Worm (Caenorhabditis elegans) whole organism, L1 larva: ENCODE results near the gene F41H10.4.

ENCODE experiments used
- C16A3.4 ChIP-seq: fragments of 150-350 bp; optimal IDR thresholded peaks from 2 replicates; lab custom pipeline; 2014; ENCODE audit warnings: missing biosample characterization, missing genetic modification characterization
- elt-2 ChIP-seq: sonication (generic microtip); optimal IDR thresholded peaks from 2 replicates; lab custom pipeline; 2016; ENCODE audit warnings: missing genetic modification characterization, mild to moderate bottlenecking, inconsistent platforms, missing compliant biosample characterization, missing genetic modification reagents
- lir-3 ChIP-seq: sonication (generic microtip); optimal IDR thresholded peaks from 2 replicates; lab custom pipeline; 2016; ENCODE audit warnings: mild to moderate bottlenecking, missing genetic modification characterization, moderate library complexity, missing compliant biosample characterization; ENCODE audit not compliant: poor library complexity
- mab-9 ChIP-seq: fragments of 200-800 bp; sonication (Bioruptor generic); IDR thresholded peaks from 2 replicates; pipeline ENCODE4 v1.3.6; 2022; ENCODE audit warnings: missing genetic modification reagents, missing genetic modification characterization, missing compliant biosample characterization
- mdl-1 ChIP-seq, 2 experiments: fragments of 150-350 bp; optimal IDR thresholded peaks; 2 replicates each; lab custom pipeline; 2014 to 2017; ENCODE audit warnings: missing biosample characterization in 2 of 2, missing genetic modification characterization in 2 of 2, inconsistent platforms in 1 of 2
- mep-1 ChIP-seq: fragments of 150-350 bp; optimal IDR thresholded peaks from 2 replicates; lab custom pipeline; 2014; ENCODE audit warnings: missing biosample characterization, missing genetic modification characterization
- nhr-76 ChIP-seq: sonication (generic microtip); optimal IDR thresholded peaks from 2 replicates; lab custom pipeline; 2017; ENCODE audit warnings: missing biosample characterization, missing genetic modification characterization
- pax-3 ChIP-seq: fragments of 200-800 bp; sonication (Bioruptor generic); optimal IDR thresholded peaks from 2 replicates; lab custom pipeline; 2018; ENCODE audit warnings: mild to moderate bottlenecking, missing genetic modification characterization, moderate library complexity, missing compliant biosample characterization
- skn-1 ChIP-seq: fragments of 150-350 bp; optimal IDR thresholded peaks from 2 replicates; lab custom pipeline; 2014; ENCODE audit warnings: missing biosample characterization, missing genetic modification characterization
- swsn-7 ChIP-seq: sonication (generic microtip); optimal IDR thresholded peaks from 2 replicates; lab custom pipeline; 2016; ENCODE audit warnings: missing genetic modification characterization, missing compliant biosample characterization
- ztf-11 ChIP-seq, 2 experiments: sonication (generic microtip); optimal IDR thresholded peaks; 2 replicates each; lab custom pipeline; 2016 to 2017; ENCODE audit warnings: missing genetic modification characterization in 2 of 2, missing biosample characterization in 1 of 2, missing compliant biosample characterization in 1 of 2

- TF ChIP-seq C16A3.4 (tag; lab: Kevin White, UChicago) = no peak
- TF ChIP-seq mdl-1 (tag; optimal IDR thresholded peaks at IDR 0.05; lab: Kevin White, UChicago) = no peak
- no peak for TF ChIP-seq swsn-7 (tag; lab: Kevin White, UChicago)
- TF ChIP-seq ztf-11 (tag; optimal IDR thresholded peaks at IDR 0.05; lab: Kevin White, UChicago) = no peak
- TF ChIP-seq mab-9 = no peak
- TF ChIP-seq elt-2 (tag; lab: Kevin White, UChicago) = peak; percentile 59
- no peak for TF ChIP-seq nhr-76 (tag; lab: Kevin White, UChicago)
- TF ChIP-seq mep-1 = peak; percentile 40
- no peak for TF ChIP-seq pax-3 (tag; lab: Kevin White, UChicago)
- TF ChIP-seq skn-1 (tag; lab: Kevin White, UChicago) = no peak
- no peak for TF ChIP-seq lir-3
Observed at ce11 chrIV:5388477-5389065, 24.2 kb downstream of the F41H10.4 start, which contains the start of gene elo-6.
